Worm (Caenorhabditis elegans) whole organism, young adult: ENCODE measurements around the gene nmur-3.

ENCODE experiments used
- B0019.2 ChIP-seq: fragments of 200-800 bp; sonication (Bioruptor generic); conservative IDR thresholded peaks from 2 replicates; pipeline ENCODE4 v1.3.6; 2022; ENCODE audit warnings: missing genetic modification reagents, missing genetic modification characterization, missing compliant biosample characterization
- B0035.1 ChIP-seq: sonication (generic microtip); optimal IDR thresholded peaks from 2 replicates; lab custom pipeline; 2016; ENCODE audit warnings: missing genetic modification characterization, mild to moderate bottlenecking, missing compliant biosample characterization, missing genotype, missing genetic modification reagents
- C06A6.2 ChIP-seq: fragments of 200-800 bp; sonication (Bioruptor generic); conservative IDR thresholded peaks from 2 replicates; pipeline ENCODE4 v1.3.6; 2022; ENCODE audit warnings: missing genetic modification characterization, missing compliant biosample characterization
- C17E4.6 ChIP-seq: fragments of 200-800 bp; sonication (Bioruptor generic); IDR thresholded peaks from 2 replicates; pipeline ENCODE4 v1.3.6; 2022; ENCODE audit warnings: missing genetic modification reagents, missing genetic modification characterization, missing compliant biosample characterization
- F10E7.11 ChIP-seq: sonication (generic microtip); optimal IDR thresholded peaks from 2 replicates; lab custom pipeline; 2017; ENCODE audit warnings: mild to moderate bottlenecking, missing genetic modification characterization, moderate library complexity, missing compliant biosample characterization
- F22D6.2 ChIP-seq: sonication (generic microtip); optimal IDR thresholded peaks from 2 replicates; lab custom pipeline; 2016; ENCODE audit warnings: mild to moderate bottlenecking, missing genetic modification characterization, missing compliant biosample characterization
- F33H1.4 ChIP-seq: fragments of 200-800 bp; sonication (Bioruptor generic); IDR thresholded peaks from 2 replicates; pipeline ENCODE4 v1.3.6; 2022; ENCODE audit warnings: missing genetic modification reagents, missing genetic modification characterization, missing compliant biosample characterization
- F57C9.4 ChIP-seq: sonication (generic microtip); optimal IDR thresholded peaks from 2 replicates; lab custom pipeline; 2017; ENCODE audit warnings: mild to moderate bottlenecking, missing genetic modification characterization, missing compliant biosample characterization
- K11D2.4 ChIP-seq: fragments of 200-800 bp; sonication (Bioruptor generic); IDR thresholded peaks from 2 replicates; pipeline ENCODE4 v1.3.6; 2022; ENCODE audit warnings: missing genetic modification reagents, missing genetic modification characterization, missing compliant biosample characterization
- T07F8.4 ChIP-seq: sonication (generic microtip); optimal IDR thresholded peaks from 2 replicates; lab custom pipeline; 2016; ENCODE audit warnings: mild to moderate bottlenecking, missing genetic modification characterization, moderate library complexity, missing compliant biosample characterization
- T26A5.8 ChIP-seq: sonication (generic microtip); optimal IDR thresholded peaks from 2 replicates; lab custom pipeline; 2016; ENCODE audit warnings: missing genetic modification characterization, missing compliant biosample characterization
- Y53F4B.3 ChIP-seq: fragments of 200-800 bp; sonication (Bioruptor generic); IDR thresholded peaks from 2 replicates; pipeline ENCODE4 v1.3.6; 2022; ENCODE audit warnings: missing genetic modification reagents, missing genetic modification characterization, missing compliant biosample characterization
- Y53G8AR.9 ChIP-seq: fragments of 200-800 bp; sonication (Bioruptor generic); conservative IDR thresholded peaks from 2 replicates; pipeline ENCODE4 v1.3.6; 2022; ENCODE audit warnings: missing genetic modification reagents, missing genetic modification characterization, missing compliant biosample characterization
- Y79H2A.3 ChIP-seq: fragments of 200-800 bp; sonication (Bioruptor generic); conservative IDR thresholded peaks from 2 replicates; pipeline ENCODE4 v1.3.6; 2022; ENCODE audit warnings: missing genetic modification reagents, missing genetic modification characterization, missing compliant biosample characterization
- ZK185.1 ChIP-seq: sonication (generic microtip); optimal IDR thresholded peaks from 2 replicates; lab custom pipeline; 2016; ENCODE audit warnings: mild to moderate bottlenecking, missing genetic modification characterization, missing compliant biosample characterization; ENCODE audit not compliant: poor library complexity, severe bottlenecking
- aptf-2 ChIP-seq: fragments of 200-800 bp; sonication (Bioruptor generic); conservative IDR thresholded peaks from 2 replicates; pipeline ENCODE4 v1.3.6; 2022; ENCODE audit warnings: missing genetic modification reagents, missing genetic modification characterization, missing compliant biosample characterization
- attf-5 ChIP-seq: fragments of 200-800 bp; sonication (Bioruptor generic); optimal IDR thresholded peaks from 2 replicates; lab custom pipeline; 2018; ENCODE audit warnings: mild to moderate bottlenecking, missing genetic modification characterization, missing compliant biosample characterization
- bed-1 ChIP-seq: fragments of 200-800 bp; sonication (Bioruptor generic); IDR thresholded peaks from 2 replicates; pipeline ENCODE4 v1.3.6; 2022; ENCODE audit warnings: missing genetic modification reagents, missing genetic modification characterization, missing compliant biosample characterization
- ceh-40 ChIP-seq: fragments of 200-800 bp; sonication (Bioruptor generic); IDR thresholded peaks from 2 replicates; pipeline ENCODE4 v1.3.6; 2022; ENCODE audit warnings: missing genetic modification characterization, missing compliant biosample characterization
- ceh-79 ChIP-seq: sonication (generic microtip); optimal IDR thresholded peaks from 2 replicates; lab custom pipeline; 2017; ENCODE audit warnings: mild to moderate bottlenecking, missing genetic modification characterization, missing compliant biosample characterization
- dpl-1 ChIP-seq: fragments of 150-350 bp; optimal IDR thresholded peaks from 2 replicates; lab custom pipeline; 2014; ENCODE audit warnings: missing biosample characterization, missing genetic modification reagents, missing genetic modification characterization
- efl-1 ChIP-seq: fragments of 150-350 bp; optimal IDR thresholded peaks from 2 replicates; lab custom pipeline; 2014; ENCODE audit warnings: missing biosample characterization, missing genetic modification reagents, missing genetic modification characterization
- egl-44 ChIP-seq: fragments of 200-800 bp; sonication (Bioruptor generic); IDR thresholded peaks from 2 replicates; pipeline ENCODE4 v1.3.6; 2022; ENCODE audit warnings: missing genetic modification reagents, missing genetic modification characterization, missing compliant biosample characterization
- fkh-3 ChIP-seq: sonication (generic microtip); optimal IDR thresholded peaks from 2 replicates; lab custom pipeline; 2016; ENCODE audit warnings: mild to moderate bottlenecking, missing genetic modification characterization, missing compliant biosample characterization
- hlh-26 ChIP-seq: fragments of 200-800 bp; sonication (Bioruptor generic); conservative IDR thresholded peaks from 2 replicates; pipeline ENCODE4 v1.3.6; 2022; ENCODE audit warnings: missing genetic modification reagents, missing genetic modification characterization, missing compliant biosample characterization
- hmg-1.2 ChIP-seq: fragments of 200-800 bp; sonication (Bioruptor generic); IDR thresholded peaks from 2 replicates; pipeline ENCODE4 v1.3.6; 2022; ENCODE audit warnings: missing genetic modification reagents, missing genetic modification characterization, missing compliant biosample characterization
- hmg-20 ChIP-seq: fragments of 200-800 bp; sonication (Bioruptor generic); IDR thresholded peaks from 2 replicates; pipeline ENCODE4 v1.3.6; 2022; ENCODE audit warnings: missing genetic modification reagents, missing genetic modification characterization, missing compliant biosample characterization
- hrde-1 ChIP-seq: sonication (generic microtip); optimal IDR thresholded peaks from 2 replicates; lab custom pipeline; 2016; ENCODE audit warnings: missing genetic modification characterization, mild to moderate bottlenecking, missing compliant biosample characterization, moderate library complexity, missing genotype, missing genetic modification reagents, borderline replicate concordance
- hsf-1 ChIP-seq: fragments of 200-800 bp; sonication (Bioruptor generic); IDR thresholded peaks from 2 replicates; pipeline ENCODE4 v1.3.6; 2022; ENCODE audit warnings: missing genetic modification reagents, missing genetic modification characterization, missing compliant biosample characterization
- lin-40 ChIP-seq: sonication (generic microtip); optimal IDR thresholded peaks from 2 replicates; lab custom pipeline; 2016; ENCODE audit warnings: missing genetic modification characterization, mild to moderate bottlenecking, missing compliant biosample characterization, missing genotype, missing genetic modification reagents
- lin-54 ChIP-seq: fragments of 200-800 bp; sonication (Bioruptor generic); optimal IDR thresholded peaks from 2 replicates; lab custom pipeline; 2018; ENCODE audit warnings: mild to moderate bottlenecking, missing genetic modification characterization, missing compliant biosample characterization
- lir-1 ChIP-seq: fragments of 200-800 bp; sonication (Bioruptor generic); conservative IDR thresholded peaks from 2 replicates; pipeline ENCODE4 v1.3.6; 2022; ENCODE audit warnings: missing genetic modification reagents, missing genetic modification characterization, missing compliant biosample characterization
- lsl-1 ChIP-seq: fragments of 200-800 bp; sonication (Bioruptor generic); optimal IDR thresholded peaks from 2 replicates; lab custom pipeline; 2018; ENCODE audit warnings: mild to moderate bottlenecking, missing genetic modification characterization, moderate library complexity, missing compliant biosample characterization
- lsy-27 ChIP-seq: sonication (generic microtip); optimal IDR thresholded peaks from 2 replicates; lab custom pipeline; 2017; ENCODE audit warnings: missing genetic modification characterization, mild to moderate bottlenecking, missing compliant biosample characterization, antibody characterized with exemption, missing genotype, borderline replicate concordance; ENCODE audit not compliant: insufficient read depth
- madf-3 ChIP-seq: fragments of 200-800 bp; sonication (Bioruptor generic); IDR thresholded peaks from 2 replicates; pipeline ENCODE4 v1.3.6; 2022; ENCODE audit warnings: missing genetic modification reagents, missing genetic modification characterization, missing compliant biosample characterization
- nfya-1 ChIP-seq: sonication (generic microtip); optimal IDR thresholded peaks from 2 replicates; lab custom pipeline; 2017; ENCODE audit warnings: antibody characterized with exemption, missing compliant biosample characterization, missing genetic modification characterization, borderline replicate concordance; ENCODE audit not compliant: insufficient read depth
- rcor-1 ChIP-seq: fragments of 200-800 bp; sonication (Bioruptor generic); IDR thresholded peaks from 2 replicates; pipeline ENCODE4 v1.3.6; 2022; ENCODE audit warnings: missing genetic modification reagents, missing genetic modification characterization, missing compliant biosample characterization
- rpc-1 ChIP-seq, 2 experiments: fragments of 150-350 bp in 1 of 2; sonication (generic microtip) in 1 of 2; optimal IDR thresholded peaks; 2 replicates each; lab custom pipeline; 2014 to 2018; ENCODE audit warnings: missing biosample characterization in 1 of 2, missing genetic modification characterization in 1 of 2, missing genetic modification reagents in 1 of 2, missing genotype in 1 of 2
- snpc-1.3 ChIP-seq: sonication (generic microtip); optimal IDR thresholded peaks from 2 replicates; lab custom pipeline; 2017; ENCODE audit warnings: missing genetic modification characterization, mild to moderate bottlenecking, missing compliant biosample characterization, antibody characterized with exemption, moderate library complexity, missing genotype, missing genetic modification reagents; ENCODE audit not compliant: insufficient read depth
- somi-1 ChIP-seq: fragments of 200-800 bp; sonication (Bioruptor generic); optimal IDR thresholded peaks from 2 replicates; lab custom pipeline; 2018; ENCODE audit warnings: mild to moderate bottlenecking, missing genetic modification characterization, missing compliant biosample characterization
- unc-130 ChIP-seq: sonication (generic microtip); optimal IDR thresholded peaks from 2 replicates; lab custom pipeline; 2016; ENCODE audit warnings: missing genetic modification reagents, missing genetic modification characterization, missing compliant biosample characterization
- unc-62 ChIP-seq: fragments of 150-350 bp; optimal IDR thresholded peaks from 2 replicates; lab custom pipeline; 2014; ENCODE audit warnings: missing biosample characterization, missing genetic modification reagents, missing genetic modification characterization
- xnd-1 ChIP-seq: sonication (generic microtip); optimal IDR thresholded peaks from 2 replicates; lab custom pipeline; 2016; ENCODE audit warnings: missing genotype, missing genetic modification reagents, missing genetic modification characterization, missing compliant biosample characterization
- zfh-2 ChIP-seq: fragments of 200-800 bp; sonication (Bioruptor generic); conservative IDR thresholded peaks from 2 replicates; pipeline ENCODE4 v1.3.6; 2022; ENCODE audit warnings: missing genetic modification reagents, missing genetic modification characterization, missing compliant biosample characterization
- zim-3 ChIP-seq: sonication (generic microtip); optimal IDR thresholded peaks from 2 replicates; lab custom pipeline; 2017; ENCODE audit warnings: mild to moderate bottlenecking, missing genetic modification characterization, moderate library complexity, missing compliant biosample characterization
- ztf-18 ChIP-seq: sonication (generic microtip); optimal IDR thresholded peaks from 2 replicates; lab custom pipeline; 2016; ENCODE audit warnings: missing genotype, mild to moderate bottlenecking, missing genetic modification characterization, missing compliant biosample characterization
- ztf-22 ChIP-seq: fragments of 200-800 bp; sonication (Bioruptor generic); optimal IDR thresholded peaks from 2 replicates; lab custom pipeline; 2018; ENCODE audit warnings: mild to moderate bottlenecking, missing genetic modification characterization, moderate library complexity, missing compliant biosample characterization
- ztf-28 ChIP-seq: fragments of 200-800 bp; sonication (Bioruptor generic); IDR thresholded peaks from 2 replicates; pipeline ENCODE4 v1.3.6; 2022; ENCODE audit warnings: missing genetic modification reagents, missing genetic modification characterization, missing compliant biosample characterization

nmur-3 gene

ce11 chrX:4444843-4445242 is 21.5 kb upstream of the nmur-3 start (continued):
- TF ChIP-seq T26A5.8 (tag; lab: Kevin White, UChicago) (no peak), ztf-18 (peak; percentile 49), ceh-79 (peak; percentile 25), lin-40 (no peak), xnd-1 (tag; lab: Kevin White, UChicago) (no peak), snpc-1.3 (tag; lab: Kevin White, UChicago) (peak; percentile 66), F10E7.11 (tag; lab: Kevin White, UChicago) (no peak), nfya-1 (tag; lab: Kevin White, UChicago) (no peak), rcor-1 (GFP tag; lab: Robert Waterston, UW) (peak; percentile 55), ztf-22 (no peak), bed-1 (GFP tag; lab: Robert Waterston, UW) (no peak), efl-1 (no peak), B0035.1 (tag; lab: Kevin White, UChicago) (no peak), dpl-1 (GFP tag; lab: Kevin White, UChicago) (no peak), hsf-1 (GFP tag; lab: Robert Waterston, UW) (no peak), hrde-1 (tag; lab: Kevin White, UChicago) (no peak), C17E4.6 (GFP tag; lab: Robert Waterston, UW) (no peak), madf-3 (GFP tag; lab: Robert Waterston, UW) (no peak), zim-3 (tag; lab: Kevin White, UChicago) (no peak), egl-44 (GFP tag; lab: Robert Waterston, UW) (0 out of 2 replicates have a peak, but pooled peaks have one; percentile 34), hlh-26 (GFP tag; lab: Robert Waterston, UW) (no peak), C06A6.2 (no peak), Y53F4B.3 (GFP tag; lab: Robert Waterston, UW) (0 out of 2 replicates have a peak, but pooled peaks have one; percentile 17), lir-1 (GFP tag; lab: Robert Waterston, UW) (0 out of 2 replicates have a peak, but pooled peaks have one; percentile 19), Y53G8AR.9 (no peak), attf-5 (GFP tag; lab: Kevin White, UChicago) (peak; percentile 36), rpc-1 (optimal IDR thresholded peaks at IDR 0.05; lab: Kevin White, UChicago) (peak; percentile 88), rpc-1 (tag; optimal IDR thresholded peaks at IDR 0.05; lab: Kevin White, UChicago) (peak; percentile 92), zfh-2 (no peak), F57C9.4 (tag; lab: Kevin White, UChicago) (no peak), Y79H2A.3 (GFP tag; lab: Robert Waterston, UW) (no peak), somi-1 (peak; percentile 29), hmg-1.2 (GFP tag; lab: Robert Waterston, UW) (peak; percentile 77), ZK185.1 (peak; percentile 21), K11D2.4 (GFP tag; lab: Robert Waterston, UW) (no peak), ztf-28 (no peak; the same call in 1 of the 2 replicates), lsl-1 (GFP tag; lab: Kevin White, UChicago) (no peak), B0019.2 (GFP tag; lab: Robert Waterston, UW) (no peak), F22D6.2 (no peak), unc-62 (GFP tag; lab: Kevin White, UChicago) (no peak), T07F8.4 (tag; lab: Kevin White, UChicago) (peak; percentile 30), fkh-3 (tag; lab: Kevin White, UChicago) (no peak), lsy-27 (tag; lab: Kevin White, UChicago) (no peak), F33H1.4 (GFP tag; lab: Robert Waterston, UW) (no peak), lin-54 (peak; percentile 43), aptf-2 (GFP tag; lab: Robert Waterston, UW) (no peak), hmg-20 (peak; percentile 61; the same call in 1 of the 2 replicates), ceh-40 (GFP tag; lab: Robert Waterston, UW) (no peak), unc-130 (GFP tag; lab: Kevin White, UChicago) (peak; percentile 1)
